Worm (Caenorhabditis elegans): ENCODE measurements around the gene dyf-18.

The dyf-18 gene

DNA sequence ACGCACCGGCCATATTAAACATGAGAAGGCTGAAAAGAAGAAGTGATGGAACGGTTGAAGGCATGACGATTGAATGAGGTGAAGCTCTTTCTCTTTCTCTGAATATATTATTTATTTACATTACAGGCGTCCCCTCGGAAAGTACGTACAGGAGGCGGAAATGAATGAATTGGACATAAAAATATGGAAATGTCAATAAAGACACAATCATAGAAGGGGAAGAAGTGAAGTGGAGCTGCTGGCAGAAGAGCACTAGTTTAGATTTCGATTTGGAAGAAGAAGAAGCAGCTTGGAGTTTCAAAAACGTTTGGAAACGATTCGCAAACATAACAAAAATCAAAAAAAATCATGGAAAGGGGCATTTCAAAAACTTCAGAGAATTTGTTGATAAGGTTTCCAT is 3.1 kb upstream of the dyf-18 start, which contains the start of gene H01G02.1:
Gene H01G02.1, minus strand, starts transcription at position 101 of the 400 bp plus-strand sequence.
- TF ChIP-seq him-1 (tag; optimal IDR thresholded peaks at IDR 0.05) (no peak), W03F9.2 (tag; optimal IDR thresholded peaks at IDR 0.05) (no peak), dao-5 (tag; optimal IDR thresholded peaks at IDR 0.05) (no peak)

DNA sequence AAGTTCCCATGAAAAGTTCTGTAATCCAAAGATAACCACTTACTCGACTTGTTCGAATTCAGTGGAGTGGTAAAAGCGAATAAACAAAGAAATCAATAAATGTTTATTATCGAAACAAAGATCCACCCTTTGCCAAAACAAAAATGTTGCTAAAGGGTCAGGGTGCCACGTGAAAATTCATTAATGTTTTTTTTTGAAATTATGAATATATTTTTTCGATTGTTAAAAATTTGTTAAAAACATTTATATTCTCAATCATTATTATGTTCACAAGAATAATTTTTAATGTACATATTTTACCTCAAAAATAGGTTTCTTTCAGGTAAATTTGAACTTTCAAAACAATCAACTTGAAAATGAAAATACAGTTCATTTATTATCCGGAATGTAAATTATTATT is 2.1 kb upstream of the dyf-18 start, which contains the start of gene H01G02.4:
Gene H01G02.4, minus strand, starts transcription at position 101 of the 400 bp plus-strand sequence.
- no peak for TF ChIP-seq him-1 (tag; optimal IDR thresholded peaks at IDR 0.05)
- no peak for TF ChIP-seq dao-5 (tag; optimal IDR thresholded peaks at IDR 0.05)
- TF ChIP-seq W03F9.2 (tag; optimal IDR thresholded peaks at IDR 0.05) = no peak

DNA sequence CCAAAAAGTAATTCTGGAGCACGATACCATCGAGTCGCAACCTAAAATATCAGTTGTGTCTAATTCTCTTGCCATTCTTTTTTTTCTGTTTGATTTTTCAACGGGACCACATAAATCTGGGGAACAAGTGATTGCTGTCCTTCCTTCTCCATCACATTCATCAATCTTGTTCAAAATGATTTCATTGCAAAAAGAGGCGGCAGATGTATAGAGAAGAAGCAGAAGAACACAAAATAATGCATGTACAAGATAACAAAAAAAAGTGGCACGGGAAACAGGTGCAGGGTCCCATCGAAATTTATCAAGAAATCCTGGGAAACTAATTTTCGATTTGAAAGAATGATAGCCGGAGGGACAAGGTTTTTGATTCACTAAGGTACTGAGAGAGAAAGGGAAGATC is 1.7 kb downstream of the dyf-18 start:
- TF ChIP-seq dao-5 (tag; optimal IDR thresholded peaks at IDR 0.05) (no peak), W03F9.2 (tag; optimal IDR thresholded peaks at IDR 0.05) (no peak), him-1 (tag; optimal IDR thresholded peaks at IDR 0.05) (no peak)

DNA sequence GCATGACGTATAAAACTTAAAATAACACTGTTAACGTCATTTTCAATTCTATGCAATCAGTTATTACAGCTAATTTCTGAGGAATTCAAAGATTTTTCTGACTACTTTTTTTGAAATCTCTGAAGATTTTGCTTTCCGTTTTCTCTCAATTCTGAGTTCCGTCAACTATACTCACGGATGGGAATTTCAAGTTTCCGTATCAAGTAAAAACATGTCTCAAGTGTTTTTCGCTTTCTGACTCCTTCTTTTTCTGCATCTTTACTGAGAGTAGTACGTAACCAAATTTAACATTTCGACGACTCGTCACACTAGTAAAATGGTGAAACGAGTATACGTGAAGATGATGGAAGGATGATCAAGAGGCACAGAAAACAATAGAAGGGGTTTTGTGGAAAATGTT is 4.2 kb downstream of the dyf-18 start:
- TF ChIP-seq W03F9.2 (tag; optimal IDR thresholded peaks at IDR 0.05) = no peak
- no peak for TF ChIP-seq dao-5 (tag; optimal IDR thresholded peaks at IDR 0.05)
- TF ChIP-seq him-1 (tag; optimal IDR thresholded peaks at IDR 0.05) = no peak

DNA sequence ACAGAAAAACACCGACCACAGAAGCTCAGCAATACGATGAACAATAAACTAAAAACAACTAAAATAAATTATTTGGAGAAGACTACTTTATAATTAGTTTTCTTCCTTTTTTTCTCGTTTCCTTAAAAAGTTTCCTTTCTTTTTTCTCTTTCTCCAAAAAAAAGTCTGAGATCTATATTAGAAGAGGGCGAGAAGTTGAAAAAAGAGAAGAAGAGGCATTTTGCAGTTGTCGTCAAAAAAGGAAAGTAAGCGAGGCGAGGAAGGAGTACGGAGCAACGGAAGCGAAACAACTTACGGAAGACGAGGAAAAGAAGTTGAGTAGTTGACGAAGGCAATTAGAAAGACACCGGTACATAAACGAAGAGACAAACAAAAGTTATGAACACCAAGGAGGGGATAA is 5.0 kb downstream of the dyf-18 start:
- TF ChIP-seq W03F9.2 (tag; optimal IDR thresholded peaks at IDR 0.05) (no peak), dao-5 (tag; optimal IDR thresholded peaks at IDR 0.05) (no peak), him-1 (tag; optimal IDR thresholded peaks at IDR 0.05) (no peak)

DNA sequence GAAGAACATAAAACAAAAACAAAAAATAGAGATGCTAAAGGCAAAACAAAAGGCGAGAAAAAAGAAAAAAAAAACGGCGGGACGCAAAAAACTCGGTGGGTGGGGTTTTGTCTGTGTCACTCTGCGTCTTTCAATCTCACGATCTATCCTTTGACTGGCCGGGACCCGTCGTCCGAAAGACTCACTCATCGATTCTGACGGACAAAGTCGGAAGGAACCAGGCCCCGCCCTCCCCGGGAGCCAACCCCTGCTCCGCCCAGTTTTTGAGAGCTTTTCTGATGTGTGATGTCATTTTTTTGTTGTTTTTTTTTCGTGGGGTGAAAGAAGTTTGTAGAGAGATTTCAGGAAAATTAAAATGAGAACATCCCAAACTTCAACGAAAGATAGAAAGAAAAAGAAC is 7.8 kb downstream of the dyf-18 start:
- TF ChIP-seq W03F9.2 (tag; optimal IDR thresholded peaks at IDR 0.05) (no peak), dao-5 (tag; optimal IDR thresholded peaks at IDR 0.05) (no peak), him-1 (tag; optimal IDR thresholded peaks at IDR 0.05) (peak; percentile 46)

DNA sequence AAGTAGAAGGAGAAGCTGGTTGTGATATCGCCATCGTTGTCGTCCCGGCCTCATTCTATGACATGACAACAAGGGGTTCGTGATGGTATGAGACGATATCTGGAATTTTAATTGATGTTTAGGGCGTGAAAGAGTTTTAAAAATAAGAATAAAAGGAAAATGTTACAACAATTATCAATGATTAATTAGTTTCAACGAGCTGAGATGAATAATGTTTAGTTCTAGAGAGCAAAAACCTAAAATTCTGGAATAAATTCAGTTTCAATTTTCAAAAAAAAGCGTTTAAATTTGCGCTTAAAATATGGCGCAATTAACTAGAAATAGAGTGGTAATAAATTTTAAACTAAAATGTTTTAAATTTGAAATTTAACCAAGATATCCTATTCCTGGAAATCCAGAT is 8.5 kb downstream of the dyf-18 start, which contains the start of gene H01G02.3:
Gene H01G02.3, minus strand, starts transcription at position 101 of the 400 bp plus-strand sequence.
- TF ChIP-seq dao-5 (tag; optimal IDR thresholded peaks at IDR 0.05) (no peak), W03F9.2 (tag; optimal IDR thresholded peaks at IDR 0.05) (no peak), him-1 (tag; optimal IDR thresholded peaks at IDR 0.05) (no peak)

DNA sequence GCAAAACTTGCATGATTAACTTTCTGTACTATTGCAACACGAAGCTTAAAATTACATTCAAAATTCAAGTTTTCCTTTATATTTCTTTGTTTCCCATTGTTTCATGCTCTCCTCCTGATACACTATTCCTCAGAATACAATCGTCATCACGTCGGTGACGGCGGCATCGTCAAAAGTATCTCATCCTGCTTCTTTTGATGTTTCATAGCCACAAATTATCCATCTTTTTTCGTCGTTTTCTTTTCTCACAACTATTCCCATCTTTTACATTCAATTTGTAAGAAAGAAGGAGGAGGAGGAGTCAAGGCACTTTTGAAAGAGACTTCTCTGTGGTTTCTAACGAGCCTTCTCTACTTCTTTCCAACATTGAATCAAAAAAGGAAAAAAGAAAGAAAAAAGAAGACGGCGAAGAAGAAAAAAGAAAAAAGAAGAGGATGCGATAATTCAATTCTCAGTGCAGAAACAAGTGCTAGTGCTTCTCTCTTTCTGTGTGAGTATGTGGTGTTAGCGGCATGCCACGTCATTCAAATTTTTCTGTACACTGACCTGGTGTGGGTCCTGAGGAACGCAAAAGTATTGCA is 12.5 kb downstream of the dyf-18 start:
- TF ChIP-seq him-1 (tag; optimal IDR thresholded peaks at IDR 0.05) = no peak
- no peak for TF ChIP-seq W03F9.2 (tag; optimal IDR thresholded peaks at IDR 0.05)
- no peak for TF ChIP-seq dao-5 (tag; optimal IDR thresholded peaks at IDR 0.05)

DNA sequence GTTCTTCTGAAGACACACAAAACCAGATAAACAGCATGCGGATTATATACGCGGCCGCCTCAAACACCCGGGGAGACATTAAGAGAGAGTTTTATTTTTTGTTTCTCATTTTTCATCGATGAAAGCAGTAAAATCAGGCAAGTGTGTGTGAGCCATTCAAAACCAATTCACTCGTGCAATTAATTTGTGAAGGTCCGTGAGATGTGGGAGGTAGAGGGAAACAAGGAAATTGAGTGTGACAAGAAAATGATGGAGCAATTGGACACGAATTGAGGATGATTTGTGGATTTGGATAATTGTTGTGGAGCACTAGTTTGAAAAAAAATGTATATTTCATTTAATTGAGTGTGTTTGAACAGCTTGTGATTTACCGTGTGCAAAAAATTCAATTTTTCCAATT is 13.2 kb downstream of the dyf-18 start:
- no peak for TF ChIP-seq dao-5 (tag; optimal IDR thresholded peaks at IDR 0.05)
- TF ChIP-seq him-1 (tag; optimal IDR thresholded peaks at IDR 0.05) = no peak
- TF ChIP-seq W03F9.2 (tag; optimal IDR thresholded peaks at IDR 0.05) = no peak

DNA sequence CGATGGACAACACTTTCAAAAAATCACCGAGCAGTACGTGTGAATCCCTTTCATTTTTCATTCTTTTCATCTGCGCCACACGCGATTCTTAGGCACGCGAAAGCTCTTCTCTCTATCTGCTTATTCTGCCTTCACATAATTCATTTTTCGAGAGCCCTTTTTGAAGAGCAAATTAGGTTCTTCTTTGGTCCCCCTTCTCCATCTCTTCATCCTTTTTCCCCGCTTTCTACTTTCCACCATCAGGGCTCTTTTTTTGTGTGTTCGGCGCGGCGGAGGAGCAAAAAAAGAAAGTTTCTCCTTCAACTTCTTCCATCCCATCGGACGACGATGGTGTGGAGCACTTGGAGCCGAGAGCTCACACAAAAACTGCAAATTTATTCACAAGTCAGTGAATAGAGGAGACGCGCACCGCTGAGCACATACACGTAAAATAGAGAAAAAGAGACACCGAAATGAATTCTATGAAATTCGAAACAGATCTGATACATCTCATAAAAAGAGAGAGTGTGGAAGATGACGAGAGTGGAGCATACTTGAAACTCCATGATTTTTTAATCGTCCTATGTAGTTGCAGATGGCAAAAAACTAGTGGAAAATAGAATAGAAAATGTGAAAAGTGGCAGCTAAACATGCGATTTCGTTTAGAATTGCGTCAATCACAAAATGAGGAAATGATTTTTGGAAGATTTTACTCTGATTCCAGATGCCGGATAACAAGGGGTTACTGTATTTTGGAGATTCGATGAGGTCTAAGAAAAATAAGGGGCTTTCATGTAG is 15.7 kb downstream of the dyf-18 start:
- TF ChIP-seq him-1 (tag; optimal IDR thresholded peaks at IDR 0.05) = peak; percentile 67
- no peak for TF ChIP-seq W03F9.2 (tag; optimal IDR thresholded peaks at IDR 0.05)
- TF ChIP-seq dao-5 (tag; optimal IDR thresholded peaks at IDR 0.05) = no peak

DNA sequence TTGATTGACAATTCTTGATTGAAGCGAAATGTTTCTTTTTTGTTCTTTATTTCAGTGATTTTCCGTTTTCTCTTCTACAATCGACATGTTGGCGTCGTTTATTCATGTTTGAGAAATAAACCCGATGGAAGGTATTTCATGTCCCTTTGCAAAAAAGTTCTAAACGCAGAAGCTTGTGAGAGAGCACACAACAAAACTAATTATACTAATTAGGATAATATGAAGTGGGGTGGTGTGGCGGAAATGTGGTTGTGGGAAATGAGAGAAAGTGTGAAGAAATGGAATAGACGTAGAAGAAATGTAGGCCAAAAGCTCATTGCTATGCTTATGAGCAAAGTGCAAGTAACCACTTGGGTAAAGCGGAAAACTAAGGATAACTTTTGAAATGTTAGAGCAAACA is 18.1 kb downstream of the dyf-18 start:
- TF ChIP-seq dao-5 (tag; optimal IDR thresholded peaks at IDR 0.05) (no peak), him-1 (tag; optimal IDR thresholded peaks at IDR 0.05) (no peak), W03F9.2 (tag; optimal IDR thresholded peaks at IDR 0.05) (no peak)

DNA sequence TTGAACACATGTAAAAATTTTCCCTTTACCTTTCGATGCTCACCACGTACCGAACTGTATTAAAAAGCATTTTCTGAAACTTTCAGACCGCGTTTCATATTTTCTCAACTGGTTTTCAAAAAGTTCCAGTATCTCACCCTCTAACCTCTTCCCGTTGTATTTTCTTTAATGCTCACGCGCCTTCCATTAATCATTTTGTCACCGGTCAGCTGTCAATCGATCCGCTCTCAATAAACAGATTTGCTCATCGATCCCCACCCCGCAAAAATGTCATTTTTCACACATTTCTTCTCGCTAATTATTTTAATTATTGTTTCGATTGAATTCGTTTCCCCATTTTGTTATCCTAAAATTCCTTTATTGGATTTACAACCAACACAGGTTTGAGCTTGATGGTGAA is 21.9 kb downstream of the dyf-18 start, which contains the start of gene lpr-2:
Gene lpr-2, plus strand, starts transcription at position 189 of the 400 bp plus-strand sequence.
- TF ChIP-seq W03F9.2 (tag; optimal IDR thresholded peaks at IDR 0.05) (no peak), dao-5 (tag; optimal IDR thresholded peaks at IDR 0.05) (no peak), him-1 (tag; optimal IDR thresholded peaks at IDR 0.05) (no peak)

DNA sequence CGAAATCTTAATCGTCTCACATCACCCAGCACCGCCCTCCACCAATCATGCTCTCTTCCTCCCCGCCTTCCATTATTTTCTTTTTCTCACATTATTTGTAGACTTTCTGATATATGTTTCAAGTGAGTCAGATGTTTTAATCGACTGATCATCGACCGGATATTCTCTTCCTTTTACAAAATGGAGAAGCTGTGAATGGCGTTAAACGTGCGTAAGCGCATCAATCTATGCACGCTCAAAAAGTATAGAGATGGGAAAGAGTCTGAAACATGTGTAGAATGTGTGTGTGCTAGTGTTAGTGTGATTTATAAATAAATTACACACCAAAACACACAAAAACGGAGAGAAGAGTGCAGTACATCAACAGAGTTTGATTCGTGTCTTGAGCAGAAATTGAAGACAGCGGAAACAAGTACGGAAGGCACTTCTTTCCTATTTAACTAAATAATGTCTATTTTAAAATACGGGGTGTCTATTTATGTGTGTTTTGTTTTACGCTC is 24.0 kb downstream of the dyf-18 start:
- TF ChIP-seq dao-5 (tag; optimal IDR thresholded peaks at IDR 0.05) (no peak), W03F9.2 (tag; optimal IDR thresholded peaks at IDR 0.05) (no peak)

DNA sequence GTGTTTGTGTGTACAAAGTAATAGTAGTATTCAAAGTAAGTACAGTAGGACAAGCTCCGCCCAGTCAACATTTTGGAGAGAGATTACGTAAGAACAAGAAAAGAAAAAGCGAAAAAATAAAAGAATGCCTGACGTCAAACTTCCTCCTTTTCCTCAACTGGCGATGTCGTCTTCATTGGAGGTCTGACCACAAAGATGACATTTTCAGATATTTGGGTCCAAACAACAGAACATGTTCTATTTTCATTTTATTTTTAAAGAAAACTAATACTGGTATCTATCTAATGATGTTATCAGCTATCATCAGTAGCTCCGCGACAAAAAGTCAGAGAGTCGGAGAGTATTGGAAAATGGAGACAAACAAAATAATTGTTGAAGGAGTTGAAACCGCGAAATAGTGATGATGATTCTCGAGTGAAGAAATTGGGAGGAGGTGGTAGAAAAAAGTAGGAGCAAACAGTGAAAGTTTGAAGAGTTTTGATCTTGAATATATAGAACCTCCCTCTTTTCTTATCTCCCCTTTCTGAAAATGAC is 27.2 kb downstream of the dyf-18 start, which contains the start of gene lips-5:
Gene lips-5, minus strand, starts transcription at position 51 of the 534 bp plus-strand sequence.
- TF ChIP-seq him-1 (tag; optimal IDR thresholded peaks at IDR 0.05) (no peak), W03F9.2 (tag; optimal IDR thresholded peaks at IDR 0.05) (no peak), dao-5 (tag; optimal IDR thresholded peaks at IDR 0.05) (no peak)

Measured in whole organism, L4/young adult.